Fruit fly (Drosophila melanogaster): ENCODE data around the gene Mst27D.

Gene Mst27D

DNA sequence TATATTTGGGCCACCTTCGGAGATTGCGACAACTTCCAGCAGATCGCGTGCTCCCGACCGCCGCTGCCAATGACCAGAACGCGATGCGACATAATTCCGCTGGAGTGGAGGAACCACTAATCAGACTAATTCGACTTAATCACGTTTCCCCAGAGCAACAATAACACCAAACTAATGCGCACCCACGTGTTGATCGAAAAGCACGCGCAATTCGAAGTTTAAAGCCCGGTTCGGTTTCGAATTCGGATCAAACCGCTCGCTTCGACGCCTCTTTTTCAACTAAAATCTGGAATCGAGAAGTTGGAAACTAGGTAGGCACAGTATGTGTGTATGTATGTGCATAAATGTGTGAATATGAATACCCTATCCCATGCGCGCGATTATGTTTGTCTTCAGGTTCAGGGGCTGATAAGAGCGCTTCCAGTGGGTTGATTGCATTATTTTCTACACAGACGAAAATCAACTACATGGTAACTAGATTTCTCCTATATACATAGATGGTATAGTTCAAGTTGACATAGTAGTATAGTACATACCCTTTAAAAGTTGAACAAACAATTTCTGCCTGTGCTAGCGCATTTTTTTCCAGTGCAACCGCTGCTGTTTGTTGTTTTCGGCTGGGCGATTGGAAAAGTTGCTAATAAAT is 36.9 kb downstream of the Mst27D start, which contains the start of gene Gart (continued):
- TF ChIP-seq Blimp-1 (GFP tag; optimal IDR thresholded peaks at IDR 0.05) (no peak), CG13287 (GFP tag; IDR thresholded peaks at IDR 0.05; ENCODE audit: partially characterized antibody) (peak; percentile 15; the same call in 1 of the 2 replicates), chn (GFP tag; optimal IDR thresholded peaks at IDR 0.05) (peak; percentile 55), pum (GFP tag; optimal IDR thresholded peaks at IDR 0.05) (peak; percentile 64), Ets97D (GFP tag; optimal IDR thresholded peaks at IDR 0.05) (peak; percentile 18), CG1647 (GFP tag; optimal IDR thresholded peaks at IDR 0.05) (peak; percentile 54), CG9876 (GFP tag; optimal IDR thresholded peaks at IDR 0.05) (peak; percentile 59), danr (GFP tag; IDR thresholded peaks at IDR 0.05) (0 out of 2 replicates have a peak, but pooled peaks have one; percentile 16), CG1602 (GFP tag; optimal IDR thresholded peaks at IDR 0.05) (peak; percentile 37), CG18011 (GFP tag; optimal IDR thresholded peaks at IDR 0.05) (no peak), Ssrp (tag; optimal IDR thresholded peaks at IDR 0.05) (peak; percentile 36), eve (GFP tag; optimal IDR thresholded peaks at IDR 0.05) (no peak), gcm (GFP tag; optimal IDR thresholded peaks at IDR 0.05) (peak; percentile 52), fru (optimal IDR thresholded peaks at IDR 0.05) (no peak), ERR (GFP tag; optimal IDR thresholded peaks at IDR 0.05) (peak; percentile 54), H2.0 (GFP tag; IDR thresholded peaks at IDR 0.05) (peak; percentile 67), CG13123 (GFP tag; optimal IDR thresholded peaks at IDR 0.05) (no peak), CG10267 (tag; optimal IDR thresholded peaks at IDR 0.05) (peak; percentile 9), exex (tag; optimal IDR thresholded peaks at IDR 0.05) (peak; percentile 32), CG11093 (GFP tag; IDR thresholded peaks at IDR 0.05) (no peak), Hr51 (GFP tag; optimal IDR thresholded peaks at IDR 0.05) (peak in 1 of 2 experiments; percentile 43), dm (GFP tag; optimal IDR thresholded peaks at IDR 0.05) (peak; percentile 73), jumu (GFP tag; optimal IDR thresholded peaks at IDR 0.05) (peak; percentile 58), Dad (GFP tag; optimal IDR thresholded peaks at IDR 0.05) (peak; percentile 43), chif (GFP tag; optimal IDR thresholded peaks at IDR 0.05) (peak; percentile 53 to 56), Med (GFP tag) (peak; percentile 96), Sox102F (GFP tag; optimal IDR thresholded peaks at IDR 0.05) (no peak), rib (GFP tag; IDR thresholded peaks at IDR 0.05) (no peak), lab (GFP tag; optimal IDR thresholded peaks at IDR 0.05) (peak; percentile 28), CG13894 (tag; optimal IDR thresholded peaks at IDR 0.05) (no peak), tup (GFP tag; optimal IDR thresholded peaks at IDR 0.05) (peak; percentile 24), CG4328 (GFP tag; optimal IDR thresholded peaks at IDR 0.05) (no peak), CG6683 (GFP tag; optimal IDR thresholded peaks at IDR 0.05) (no peak), dpn (GFP tag; optimal IDR thresholded peaks at IDR 0.05) (peak; percentile 72 to 73), Fer1 (GFP tag; optimal IDR thresholded peaks at IDR 0.05) (no peak), CG30403 (GFP tag; optimal IDR thresholded peaks at IDR 0.05) (peak; percentile 76), Dp (GFP tag; optimal IDR thresholded peaks at IDR 0.05) (no peak), CG1024 (GFP tag; IDR thresholded peaks at IDR 0.05) (peak; percentile 70), CG13424 (tag; optimal IDR thresholded peaks at IDR 0.05) (peak; percentile 69), esg (GFP tag; conservative IDR thresholded peaks at IDR 0.05) (peak; percentile 51), Fer3 (tag; optimal IDR thresholded peaks at IDR 0.05) (peak; percentile 16), CG7271 (tag; optimal IDR thresholded peaks at IDR 0.05) (no peak), lola (GFP tag; optimal IDR thresholded peaks at IDR 0.05) (peak in 1 of 3 experiments; percentile 58), ac (GFP tag; optimal IDR thresholded peaks at IDR 0.05) (no peak), MBD-R2 (GFP tag; IDR thresholded peaks at IDR 0.05) (peak; percentile 57), Vsx1 (GFP tag; optimal IDR thresholded peaks at IDR 0.05) (peak; percentile 46), CG4282 (GFP tag; optimal IDR thresholded peaks at IDR 0.05) (peak; percentile 58), Dek (tag; optimal IDR thresholded peaks at IDR 0.05) (peak; percentile 57), CG34422 (GFP tag; IDR thresholded peaks at IDR 0.05) (no peak)

Measured in whole organism, embryonic.